Fruit fly (Drosophila melanogaster): ENCODE data around the gene CG31441.

CG31441 gene

dm6 chr3R:11221437-11222230, 14.5 kb upstream of the CG31441 start, which contains the start of the genes CG6693 and RpL3 (continued):
- peak; percentile 74 for TF ChIP-seq CG12104 (GFP tag; optimal IDR thresholded peaks at IDR 0.05)
- peak; percentile 87 for TF ChIP-seq CG15514 (GFP tag; optimal IDR thresholded peaks at IDR 0.05)
- peak; percentile 47; the same call in 1 of the 2 replicates for TF ChIP-seq gsb (GFP tag; IDR thresholded peaks at IDR 0.05)
- TF ChIP-seq Hmx (GFP tag; optimal IDR thresholded peaks at IDR 0.05): no peak
- peak; percentile 55; the same call in 1 of the 2 replicates for TF ChIP-seq CG13287 (GFP tag; IDR thresholded peaks at IDR 0.05; ENCODE audit: partially characterized antibody)
- TF ChIP-seq da (GFP tag; optimal IDR thresholded peaks at IDR 0.05): no peak
- peak; percentile 71 for TF ChIP-seq nerfin-1 (tag; optimal IDR thresholded peaks at IDR 0.05)
- peak; percentile 47; the same call in 1 of the 2 replicates for TF ChIP-seq CG6272 (GFP tag; IDR thresholded peaks at IDR 0.05)
- TF ChIP-seq CG12155 (GFP tag; optimal IDR thresholded peaks at IDR 0.05): peak; percentile 19
- TF ChIP-seq Neu2 (GFP tag; optimal IDR thresholded peaks at IDR 0.05; ENCODE audit: borderline replicate concordance): peak; percentile 26
- peak; percentile 32 for TF ChIP-seq ind (GFP tag; optimal IDR thresholded peaks at IDR 0.05)
- TF ChIP-seq CG10431 (GFP tag; optimal IDR thresholded peaks at IDR 0.05): peak; percentile 88
- peak; percentile 52 for TF ChIP-seq Xbp1 (GFP tag; optimal IDR thresholded peaks at IDR 0.05)
- peak; percentile 74 for TF ChIP-seq CG31441 (GFP tag; IDR thresholded peaks at IDR 0.05)
- TF ChIP-seq CG3407 (GFP tag; optimal IDR thresholded peaks at IDR 0.05): peak; percentile 73
- TF ChIP-seq CG1024 (GFP tag; IDR thresholded peaks at IDR 0.05): peak; percentile 65
- TF ChIP-seq CG15601 (tag; optimal IDR thresholded peaks at IDR 0.05): peak; percentile 75
- TF ChIP-seq CG6765 (GFP tag; optimal IDR thresholded peaks at IDR 0.05): peak; percentile 93
- TF ChIP-seq CG11723 (GFP tag; optimal IDR thresholded peaks at IDR 0.05): peak; percentile 56
- peak; percentile 42 for TF ChIP-seq CG15696 (tag; optimal IDR thresholded peaks at IDR 0.05)
- peak; percentile 31 for TF ChIP-seq pnt (GFP tag; optimal IDR thresholded peaks at IDR 0.05)
- peak; percentile 74 for TF ChIP-seq fd102C (GFP tag; optimal IDR thresholded peaks at IDR 0.05)
- peak; percentile 50 for TF ChIP-seq Bdp1 (GFP tag; optimal IDR thresholded peaks at IDR 0.05)
- peak; percentile 44 for TF ChIP-seq Dip3 (GFP tag; optimal IDR thresholded peaks at IDR 0.05)
- TF ChIP-seq dysf (GFP tag; IDR thresholded peaks at IDR 0.05): peak; percentile 43; the same call in 2 of the 3 replicates
- no peak for TF ChIP-seq yki (optimal IDR thresholded peaks at IDR 0.05)
- TF ChIP-seq Lhr (GFP tag; optimal IDR thresholded peaks at IDR 0.05): peak; percentile 97
- peak; percentile 53 for TF ChIP-seq gem (tag; optimal IDR thresholded peaks at IDR 0.05)
- TF ChIP-seq repo (GFP tag; optimal IDR thresholded peaks at IDR 0.05): peak; percentile 39
- TF ChIP-seq bigmax (GFP tag; optimal IDR thresholded peaks at IDR 0.05): peak; percentile 99
- peak; percentile 82 for TF ChIP-seq stc (GFP tag; IDR thresholded peaks at IDR 0.05)
- peak; percentile 78 for TF ChIP-seq CG17361 (GFP tag; IDR thresholded peaks at IDR 0.05)
- TF ChIP-seq Hsf (GFP tag; optimal IDR thresholded peaks at IDR 0.05): peak; percentile 59
- TF ChIP-seq NFAT (GFP tag; IDR thresholded peaks at IDR 0.05): peak; percentile 88
- TF ChIP-seq CG14965 (GFP tag; optimal IDR thresholded peaks at IDR 0.05; ENCODE audit: borderline replicate concordance): peak; percentile 28
- no peak for TF ChIP-seq zf30C (GFP tag; optimal IDR thresholded peaks at IDR 0.05)
- TF ChIP-seq CG2129 (GFP tag; IDR thresholded peaks at IDR 0.05; ENCODE audit: partially characterized antibody): no peak
- no peak; the same call in 1 of the 2 replicates for TF ChIP-seq Scr (GFP tag; IDR thresholded peaks at IDR 0.05; ENCODE audit: partially characterized antibody)
- TF ChIP-seq MESR4 (GFP tag; optimal IDR thresholded peaks at IDR 0.05): peak; percentile 98
- TF ChIP-seq Hr78 (GFP tag; optimal IDR thresholded peaks at IDR 0.05): peak in 1 of 2 experiments; percentile 20
- peak; percentile 70 for TF ChIP-seq Optix (GFP tag; IDR thresholded peaks at IDR 0.05)
- TF ChIP-seq CG10959 (GFP tag; IDR thresholded peaks at IDR 0.05): peak; percentile 40; the same call in 1 of the 2 replicates
- peak; percentile 94 for TF ChIP-seq trem (tag; optimal IDR thresholded peaks at IDR 0.05)
- peak; percentile 51 for TF ChIP-seq CG9609 (GFP tag; optimal IDR thresholded peaks at IDR 0.05)
- no peak for TF ChIP-seq CG2889 (GFP tag; IDR thresholded peaks at IDR 0.05)
- TF ChIP-seq hkb (optimal IDR thresholded peaks at IDR 0.05): peak; percentile 93
- peak; percentile 67 for TF ChIP-seq hkb (GFP tag; IDR thresholded peaks at IDR 0.05)
- peak; percentile 42 for TF ChIP-seq Hr3 (GFP tag; optimal IDR thresholded peaks at IDR 0.05)
- TF ChIP-seq peb (GFP tag; IDR thresholded peaks at IDR 0.05): no peak

Measured in whole organism, embryonic.